Worm (Caenorhabditis elegans): Measurements from ENCODE around the gene R01B10.3.

- no peak for TF ChIP-seq ceh-31 (tag; optimal IDR thresholded peaks at IDR 0.05)
- no peak for TF ChIP-seq ama-1 (optimal IDR thresholded peaks at IDR 0.05)
- no peak for TF ChIP-seq pqm-1 (tag; optimal IDR thresholded peaks at IDR 0.05)
- no peak for TF ChIP-seq pha-2 (tag; optimal IDR thresholded peaks at IDR 0.05)
- no peak for TF ChIP-seq elt-2 (tag; optimal IDR thresholded peaks at IDR 0.05)
- no peak for TF ChIP-seq mec-3 (tag; optimal IDR thresholded peaks at IDR 0.05; ENCODE audit: borderline replicate concordance)
- TF ChIP-seq odd-2 (tag; optimal IDR thresholded peaks at IDR 0.05), result no peak
- TF ChIP-seq ceh-14 (tag; optimal IDR thresholded peaks at IDR 0.05), result no peak
- no peak for TF ChIP-seq elt-4 (tag; optimal IDR thresholded peaks at IDR 0.05)
- no peak for TF ChIP-seq fkh-10 (GFP tag; optimal IDR thresholded peaks at IDR 0.05)
These were observed 481 bp downstream of the R01B10.3 start for ce11 chrV:6044448-6044847.

All from whole organism, late embryonic.